Fruit fly (Drosophila melanogaster) whole organism, embryonic: ENCODE measurements around the gene Ac13E.

Source experiments
- BEAF-32 ChIP-seq: fragments of 200-800 bp; sonication (Bioruptor generic); optimal IDR thresholded peaks from 3 replicates; lab custom pipeline; 2017; ENCODE audit warnings: missing biosample characterization, missing genetic modification characterization, mild to moderate bottlenecking, moderate library complexity, missing genetic modification reagents
- Bgb ChIP-seq: fragments of 200-800 bp; sonication (Bioruptor generic); IDR thresholded peaks from 2 replicates; pipeline ENCODE4 v1.3.6; 2022; ENCODE audit warnings: missing biosample characterization, missing genetic modification characterization; ENCODE audit not compliant: partially characterized antibody
- CG12104 ChIP-seq: fragments of 200-800 bp; sonication (Bioruptor generic); optimal IDR thresholded peaks from 3 replicates; lab custom pipeline; 2016; ENCODE audit warnings: missing biosample characterization, missing genetic modification characterization
- CG13287 ChIP-seq: fragments of 200-800 bp; sonication (Bioruptor generic); IDR thresholded peaks from 2 replicates; pipeline ENCODE4 v1.3.6; 2022; ENCODE audit warnings: missing biosample characterization, missing genetic modification characterization; ENCODE audit not compliant: partially characterized antibody
- CG14860 ChIP-seq: fragments of 200-800 bp; sonication (Bioruptor generic); IDR thresholded peaks from 3 replicates; pipeline ENCODE4 v1.3.6; 2022; ENCODE audit warnings: missing biosample characterization, missing genetic modification characterization; ENCODE audit not compliant: partially characterized antibody
- CG15514 ChIP-seq: fragments of 200-800 bp; sonication (Bioruptor generic); optimal IDR thresholded peaks from 3 replicates; lab custom pipeline; 2017; ENCODE audit warnings: missing biosample characterization, missing genetic modification characterization, mild to moderate bottlenecking, moderate library complexity, missing genetic modification reagents
- CG15601 ChIP-seq: fragments of 200-800 bp; sonication (Bioruptor generic); optimal IDR thresholded peaks from 3 replicates; lab custom pipeline; 2019; ENCODE audit warnings: missing biosample characterization, mild to moderate bottlenecking, missing genetic modification characterization, moderate library complexity
- CG16813 ChIP-seq: fragments of 200-800 bp; sonication (Bioruptor generic); IDR thresholded peaks from 3 replicates; pipeline ENCODE4 v1.3.6; 2022; ENCODE audit warnings: missing biosample characterization, missing genetic modification characterization; ENCODE audit not compliant: partially characterized antibody
- CG17186 ChIP-seq: fragments of 200-800 bp; sonication (Bioruptor generic); optimal IDR thresholded peaks from 3 replicates; lab custom pipeline; 2017; ENCODE audit warnings: missing biosample characterization, missing genetic modification reagents, missing genetic modification characterization
- CG17568 ChIP-seq: fragments of 200-800 bp; sonication (Bioruptor generic); optimal IDR thresholded peaks from 2 replicates; lab custom pipeline; 2018; ENCODE audit warnings: missing biosample characterization, mild to moderate bottlenecking, missing genetic modification characterization, moderate library complexity
- CG2712 ChIP-seq: fragments of 200-800 bp; optimal IDR thresholded peaks from 3 replicates; lab custom pipeline; 2019; ENCODE audit warnings: missing biosample characterization, mild to moderate bottlenecking, missing genetic modification characterization, moderate library complexity
- CG34224 ChIP-seq: fragments of 200-800 bp; sonication (Bioruptor generic); IDR thresholded peaks from 3 replicates; pipeline ENCODE4 v1.3.6; 2022; ENCODE audit warnings: missing biosample characterization, missing genetic modification characterization; ENCODE audit not compliant: partially characterized antibody
- CG34422 ChIP-seq: fragments of 200-800 bp; sonication (Bioruptor generic); IDR thresholded peaks from 3 replicates; pipeline ENCODE4 v1.3.6; 2022; ENCODE audit warnings: missing biosample characterization, missing genetic modification characterization
- CG42726 ChIP-seq: fragments of 200-800 bp; sonication (Bioruptor generic); IDR thresholded peaks from 2 replicates; pipeline ENCODE4 v1.3.6; 2022; ENCODE audit warnings: missing biosample characterization, missing genetic modification characterization; ENCODE audit not compliant: partially characterized antibody
- CG4282 ChIP-seq: fragments of 200-800 bp; sonication (Bioruptor generic); optimal IDR thresholded peaks from 2 replicates; lab custom pipeline; 2016; ENCODE audit warnings: missing biosample characterization, missing genetic modification characterization
- CG6791 ChIP-seq: fragments of 200-800 bp; sonication (Bioruptor generic); IDR thresholded peaks from 3 replicates; pipeline ENCODE4 v1.3.6; 2022; ENCODE audit warnings: missing biosample characterization, missing genetic modification characterization; ENCODE audit not compliant: partially characterized antibody
- CG8478 ChIP-seq: fragments of >200 bp; optimal IDR thresholded peaks from 2 replicates; lab custom pipeline; 2018
- CG9797 ChIP-seq: fragments of 200-800 bp; sonication (Bioruptor generic); optimal IDR thresholded peaks from 3 replicates; lab custom pipeline; 2018; ENCODE audit warnings: missing biosample characterization, mild to moderate bottlenecking, missing genetic modification characterization
- CoRest ChIP-seq: fragments of 200-800 bp; sonication (Bioruptor generic); optimal IDR thresholded peaks from 3 replicates; lab custom pipeline; 2018; ENCODE audit warnings: missing biosample characterization, mild to moderate bottlenecking, missing genetic modification characterization, moderate library complexity
- HLH4C ChIP-seq: fragments of 200-800 bp; sonication (Bioruptor generic); IDR thresholded peaks from 3 replicates; pipeline ENCODE4 v1.3.6; 2022; ENCODE audit warnings: missing biosample characterization, missing genetic modification characterization; ENCODE audit not compliant: partially characterized antibody
- HLH54F ChIP-seq: fragments of 200-800 bp; sonication (Bioruptor generic); optimal IDR thresholded peaks from 3 replicates; lab custom pipeline; 2016; ENCODE audit warnings: missing biosample characterization, missing genetic modification characterization
- Lhr ChIP-seq: fragments of 200-800 bp; sonication (Bioruptor generic); optimal IDR thresholded peaks from 3 replicates; lab custom pipeline; 2017; ENCODE audit warnings: mild to moderate bottlenecking, missing biosample characterization, missing genetic modification reagents, missing genetic modification characterization
- Med ChIP-seq: fragments of 200-800 bp; sonication (Bioruptor generic); peaks from one replicate; lab custom pipeline; 2016; ENCODE audit warnings: missing biosample characterization, missing genetic modification characterization, mild to moderate bottlenecking, inconsistent platforms, moderate library complexity
- Mes4 ChIP-seq: fragments of 200-800 bp; sonication (Bioruptor generic); optimal IDR thresholded peaks from 2 replicates; lab custom pipeline; 2016; ENCODE audit warnings: missing biosample characterization, missing genetic modification characterization
- Opbp ChIP-seq: fragments of 200-800 bp; sonication (Bioruptor generic); IDR thresholded peaks from 3 replicates; pipeline ENCODE4 v1.3.6; 2022; ENCODE audit warnings: missing biosample characterization, missing genetic modification characterization; ENCODE audit not compliant: partially characterized antibody
- Rfx ChIP-seq: fragments of 200-800 bp; sonication (Bioruptor generic); IDR thresholded peaks from 2 replicates; pipeline ENCODE4 v1.3.6; 2022; ENCODE audit warnings: missing biosample characterization, missing genetic modification characterization
- Sin3A ChIP-seq: fragments of >200 bp; optimal IDR thresholded peaks from 2 replicates; lab custom pipeline; 2018
- amos ChIP-seq: fragments of 200-800 bp; sonication (Bioruptor generic); IDR thresholded peaks from 2 replicates; pipeline ENCODE4 v1.3.6; 2022; ENCODE audit warnings: missing biosample characterization, missing genetic modification characterization; ENCODE audit not compliant: partially characterized antibody
- ato ChIP-seq: fragments of 200-800 bp; sonication (Bioruptor generic); IDR thresholded peaks from 2 replicates; pipeline ENCODE4 v1.3.6; 2022; ENCODE audit warnings: missing biosample characterization, missing genetic modification characterization; ENCODE audit not compliant: partially characterized antibody
- bbx ChIP-seq: fragments of 200-800 bp; sonication (Bioruptor generic); IDR thresholded peaks from 2 replicates; pipeline ENCODE4 v1.3.6; 2022; ENCODE audit warnings: missing biosample characterization, missing genetic modification characterization; ENCODE audit not compliant: partially characterized antibody
- chif ChIP-seq, 2 experiments: fragments of 200-800 bp; sonication (Bioruptor generic); optimal IDR thresholded peaks; 3 replicates each; lab custom pipeline; 2016; ENCODE audit warnings: missing biosample characterization in 2 of 2, missing genetic modification characterization in 2 of 2
- crp ChIP-seq, 2 experiments: fragments of 200-800 bp; sonication (Bioruptor generic); optimal IDR thresholded peaks; 2 replicates in 1 of 2; 3 replicates in 1 of 2; lab custom pipeline; 2017; ENCODE audit warnings: missing biosample characterization in 2 of 2, missing genetic modification characterization in 2 of 2, mild to moderate bottlenecking in 1 of 2, moderate library complexity in 1 of 2
- ewg ChIP-seq: fragments of 200-800 bp; sonication (Bioruptor generic); optimal IDR thresholded peaks from 3 replicates; lab custom pipeline; 2017; ENCODE audit warnings: mild to moderate bottlenecking, missing biosample characterization, missing genetic modification reagents, missing genetic modification characterization
- gfzf ChIP-seq: fragments of 200-800 bp; sonication (Bioruptor generic); optimal IDR thresholded peaks from 2 replicates; lab custom pipeline; 2016; ENCODE audit warnings: missing biosample characterization, mild to moderate bottlenecking, missing genetic modification characterization, moderate library complexity
- hb ChIP-seq: fragments of 200-800 bp; sonication (Bioruptor generic); IDR thresholded peaks from 3 replicates; pipeline ENCODE4 v1.3.6; 2022; ENCODE audit warnings: missing biosample characterization, missing genetic modification characterization; ENCODE audit not compliant: partially characterized antibody
- inv ChIP-seq: fragments of 200-800 bp; sonication (Bioruptor generic); IDR thresholded peaks from 2 replicates; pipeline ENCODE4 v1.3.6; 2022; ENCODE audit warnings: missing biosample characterization, missing genetic modification characterization; ENCODE audit not compliant: partially characterized antibody
- ken ChIP-seq: fragments of 200-800 bp; sonication (Bioruptor generic); IDR thresholded peaks from 3 replicates; pipeline ENCODE4 v1.3.6; 2022; ENCODE audit warnings: missing biosample characterization, missing genetic modification characterization
- nerfin-1 ChIP-seq: fragments of 200-800 bp; sonication (Bioruptor generic); optimal IDR thresholded peaks from 3 replicates; lab custom pipeline; 2019; ENCODE audit warnings: missing biosample characterization, mild to moderate bottlenecking, missing genetic modification characterization, moderate library complexity
- nmo ChIP-seq: fragments of 200-800 bp; sonication (Bioruptor generic); optimal IDR thresholded peaks from 2 replicates; lab custom pipeline; 2018; ENCODE audit warnings: missing biosample characterization, mild to moderate bottlenecking, missing genetic modification characterization, moderate library complexity
- onecut ChIP-seq: fragments of 200-800 bp; sonication (Bioruptor generic); IDR thresholded peaks from 2 replicates; pipeline ENCODE4 v1.3.6; 2022; ENCODE audit warnings: missing biosample characterization, missing genetic modification characterization
- pzg ChIP-seq: fragments of 200-800 bp; sonication (Bioruptor generic); optimal IDR thresholded peaks from 3 replicates; lab custom pipeline; 2018; ENCODE audit warnings: missing biosample characterization, mild to moderate bottlenecking, missing genetic modification characterization, moderate library complexity
- ranshi ChIP-seq: fragments of 200-800 bp; sonication (Bioruptor generic); IDR thresholded peaks from 2 replicates; pipeline ENCODE4 v1.3.6; 2022; ENCODE audit warnings: missing biosample characterization, missing genetic modification characterization
- sens ChIP-seq: fragments of 200-800 bp; sonication (Bioruptor generic); peaks from one replicate; lab custom pipeline; 2016; ENCODE audit warnings: missing biosample characterization, missing genetic modification characterization
- sima ChIP-seq: fragments of 200-800 bp; sonication (Bioruptor generic); optimal IDR thresholded peaks from 2 replicates; lab custom pipeline; 2016; ENCODE audit warnings: missing biosample characterization, missing genetic modification characterization
- sr ChIP-seq: fragments of 200-800 bp; sonication (Bioruptor generic); IDR thresholded peaks from 3 replicates; pipeline ENCODE4 v1.3.6; 2022; ENCODE audit warnings: missing biosample characterization, missing genetic modification characterization
- stc ChIP-seq: fragments of 200-800 bp; sonication (Bioruptor generic); IDR thresholded peaks from 2 replicates; pipeline ENCODE4 v1.3.6; 2022; ENCODE audit warnings: missing biosample characterization, missing genetic modification characterization
- stwl ChIP-seq: fragments of 200-800 bp; sonication (Bioruptor generic); optimal IDR thresholded peaks from 3 replicates; lab custom pipeline; 2018; ENCODE audit warnings: missing biosample characterization, mild to moderate bottlenecking, missing genetic modification characterization, moderate library complexity
- zen2 ChIP-seq: fragments of 200-800 bp; sonication (Bioruptor generic); IDR thresholded peaks from 3 replicates; pipeline ENCODE4 v1.3.6; 2022; ENCODE audit warnings: missing biosample characterization, missing genetic modification characterization; ENCODE audit not compliant: partially characterized antibody

Gene Ac13E

dm6 chrX:15482236-15482660 lies 71.8 kb downstream of the Ac13E start, which contains the start of gene CG6340 (continued):
- TF ChIP-seq Med (GFP tag; lab: Kevin White, UChicago) = peak; percentile 50
- peak; percentile 68 for TF ChIP-seq CG15514 (GFP tag; lab: Kevin White, UChicago)
- TF ChIP-seq CG16813 (GFP tag; lab: Robert Waterston, UW) = peak; percentile 76
- TF ChIP-seq CG13287 (GFP tag; lab: Robert Waterston, UW) = peak; percentile 77
- TF ChIP-seq stwl (tag; lab: Kevin White, UChicago) = peak; percentile 36
- peak; percentile 60 for TF ChIP-seq CG9797 (GFP tag; lab: Kevin White, UChicago)
- peak; percentile 59; the same call in 1 of the 3 replicates for TF ChIP-seq hb (GFP tag; lab: Robert Waterston, UW)
- TF ChIP-seq chif (GFP tag; optimal IDR thresholded peaks at IDR 0.05; lab: Kevin White, UChicago) = no peak
- TF ChIP-seq CG42726 (GFP tag; lab: Robert Waterston, UW) = peak; percentile 53; the same call in 1 of the 2 replicates
- no peak for TF ChIP-seq sr (GFP tag; lab: Robert Waterston, UW)
- TF ChIP-seq Bgb (GFP tag; lab: Robert Waterston, UW) = peak; percentile 86
- no peak for TF ChIP-seq ken (GFP tag; lab: Robert Waterston, UW)
- peak; percentile 68 for TF ChIP-seq pzg (GFP tag; lab: Kevin White, UChicago)
- no peak for TF ChIP-seq CG12104 (GFP tag; lab: Kevin White, UChicago)
- peak; percentile 35 for TF ChIP-seq CG17186 (GFP tag; lab: Kevin White, UChicago)
- peak; percentile 83 for TF ChIP-seq bbx
- TF ChIP-seq CG2712 (tag; lab: Kevin White, UChicago) = peak; percentile 10
- peak; percentile 65 for TF ChIP-seq sens
- no peak for TF ChIP-seq HLH54F (GFP tag; lab: Kevin White, UChicago)
- TF ChIP-seq nmo (GFP tag; lab: Kevin White, UChicago) = peak; percentile 21
- peak; percentile 1 for TF ChIP-seq CG15601 (tag; lab: Kevin White, UChicago)
- peak; percentile 66; the same call in 2 of the 3 replicates for TF ChIP-seq zen2 (GFP tag; lab: Robert Waterston, UW)
- TF ChIP-seq CG34224 (GFP tag; lab: Robert Waterston, UW) = peak; percentile 70
- TF ChIP-seq ewg = peak; percentile 54
- peak; percentile 10 for TF ChIP-seq Sin3A (lab: Kevin White, UChicago)
- TF ChIP-seq sima (GFP tag; lab: Kevin White, UChicago) = no peak
- TF ChIP-seq BEAF-32 (GFP tag; lab: Kevin White, UChicago) = peak; percentile 84
- peak in 1 of 2 experiments; percentile 8 for TF ChIP-seq crp (GFP tag; optimal IDR thresholded peaks at IDR 0.05; lab: Kevin White, UChicago)
- 0 out of 3 replicates have a peak, but pooled peaks have one; percentile 53 for TF ChIP-seq CG14860
- TF ChIP-seq inv (GFP tag; lab: Robert Waterston, UW) = peak; percentile 65; the same call in 1 of the 2 replicates
- no peak for TF ChIP-seq ranshi
- TF ChIP-seq Rfx (GFP tag; lab: Robert Waterston, UW) = peak; percentile 14; the same call in 1 of the 2 replicates
- TF ChIP-seq Lhr = peak; percentile 22
- no peak for TF ChIP-seq CG17568 (GFP tag; lab: Kevin White, UChicago)
- TF ChIP-seq CoRest (tag; lab: Kevin White, UChicago) = peak; percentile 20
- TF ChIP-seq CG6791 (GFP tag; lab: Robert Waterston, UW) = peak; percentile 84
- no peak for TF ChIP-seq CG4282 (GFP tag; lab: Kevin White, UChicago)
- no peak for TF ChIP-seq stc (GFP tag; lab: Robert Waterston, UW)
- TF ChIP-seq Opbp (GFP tag; lab: Robert Waterston, UW) = peak; percentile 82; the same call in 2 of the 3 replicates
- peak; percentile 33; the same call in 1 of the 2 replicates for TF ChIP-seq onecut (GFP tag; lab: Robert Waterston, UW)
- no peak for TF ChIP-seq CG8478 (lab: Kevin White, UChicago)
- peak; percentile 24 for TF ChIP-seq nerfin-1 (tag; lab: Kevin White, UChicago)
- TF ChIP-seq gfzf = peak; percentile 63
- TF ChIP-seq HLH4C (GFP tag; lab: Robert Waterston, UW) = peak; percentile 70
- no peak for TF ChIP-seq Mes4
- TF ChIP-seq amos = peak; percentile 85
- TF ChIP-seq ato = 0 out of 2 replicates have a peak, but pooled peaks have one; percentile 10
- 0 out of 3 replicates have a peak, but pooled peaks have one; percentile 35 for TF ChIP-seq CG34422
